Fruit fly (Drosophila melanogaster) whole organism, embryonic: ENCODE measurements around the gene park.
A peak's percentile ranks its signal among the peaks of the same experiment; 100 is the strongest.

Source experiments
- Abd-B ChIP-seq: fragments of 200-800 bp; sonication (Bioruptor generic); optimal IDR thresholded peaks from 2 replicates; lab custom pipeline; 2018; ENCODE audit warnings: missing biosample characterization, mild to moderate bottlenecking, missing genetic modification characterization, moderate library complexity
- Ada2b ChIP-seq: fragments of 200-800 bp; sonication (Bioruptor generic); IDR thresholded peaks from 2 replicates; pipeline ENCODE4 v1.3.6; 2022; ENCODE audit warnings: missing biosample characterization, missing genetic modification characterization
- CG10147 ChIP-seq: fragments of 200-800 bp; sonication (Bioruptor generic); optimal IDR thresholded peaks from 2 replicates; lab custom pipeline; 2019; ENCODE audit warnings: missing biosample characterization, mild to moderate bottlenecking, missing genetic modification characterization, moderate library complexity
- CG10431 ChIP-seq: fragments of 200-800 bp; sonication (Bioruptor generic); optimal IDR thresholded peaks from 3 replicates; lab custom pipeline; 2018; ENCODE audit warnings: missing biosample characterization, mild to moderate bottlenecking, missing genetic modification characterization
- CG11247 ChIP-seq: fragments of 200-800 bp; sonication (Bioruptor generic); IDR thresholded peaks from 2 replicates; pipeline ENCODE4 v1.3.6; 2022; ENCODE audit warnings: missing biosample characterization, missing genetic modification characterization
- CG17359 ChIP-seq: fragments of 200-800 bp; sonication (Bioruptor generic); optimal IDR thresholded peaks from 3 replicates; lab custom pipeline; 2018; ENCODE audit warnings: missing biosample characterization, mild to moderate bottlenecking, missing genetic modification characterization, moderate library complexity
- CG17802 ChIP-seq: fragments of 200-800 bp; sonication (Bioruptor generic); optimal IDR thresholded peaks from 2 replicates; lab custom pipeline; 2018; ENCODE audit warnings: missing biosample characterization, mild to moderate bottlenecking, missing genetic modification characterization, moderate library complexity
- CG1832 ChIP-seq: fragments of 200-800 bp; sonication (Bioruptor generic); optimal IDR thresholded peaks from 2 replicates; lab custom pipeline; 2017; ENCODE audit warnings: missing biosample characterization, mild to moderate bottlenecking, missing genetic modification characterization, inconsistent platforms
- CG31365 ChIP-seq: fragments of 200-800 bp; sonication (Bioruptor generic); optimal IDR thresholded peaks from 2 replicates; lab custom pipeline; 2018; ENCODE audit warnings: missing biosample characterization, mild to moderate bottlenecking, missing genetic modification characterization
- CG34224 ChIP-seq: fragments of 200-800 bp; sonication (Bioruptor generic); IDR thresholded peaks from 3 replicates; pipeline ENCODE4 v1.3.6; 2022; ENCODE audit warnings: missing biosample characterization, missing genetic modification characterization; ENCODE audit not compliant: partially characterized antibody
- CG4854 ChIP-seq: fragments of 200-800 bp; sonication (Bioruptor generic); optimal IDR thresholded peaks from 2 replicates; lab custom pipeline; 2016; ENCODE audit warnings: missing biosample characterization, missing genetic modification characterization, inconsistent platforms
- CG6854 ChIP-seq: fragments of 200-800 bp; sonication (Bioruptor generic); optimal IDR thresholded peaks from 3 replicates; lab custom pipeline; 2017; ENCODE audit warnings: missing biosample characterization, mild to moderate bottlenecking, missing genetic modification characterization
- CG7372 ChIP-seq: fragments of 200-800 bp; sonication (Bioruptor generic); IDR thresholded peaks from 2 replicates; pipeline ENCODE4 v1.3.6; 2022; ENCODE audit warnings: missing biosample characterization, missing genetic modification characterization
- CG7786 ChIP-seq: fragments of 200-800 bp; sonication (Bioruptor generic); optimal IDR thresholded peaks from 2 replicates; lab custom pipeline; 2016; ENCODE audit warnings: missing biosample characterization, missing genetic modification characterization
- CG8478 ChIP-seq: fragments of >200 bp; optimal IDR thresholded peaks from 2 replicates; lab custom pipeline; 2018
- CG9215 ChIP-seq: fragments of 200-800 bp; sonication (Bioruptor generic); IDR thresholded peaks from 2 replicates; pipeline ENCODE4 v1.3.6; 2022; ENCODE audit warnings: missing biosample characterization, missing genetic modification characterization
- CkIIα-i1 ChIP-seq: fragments of 200-800 bp; sonication (Bioruptor generic); IDR thresholded peaks from 2 replicates; pipeline ENCODE4 v1.3.6; 2022; ENCODE audit warnings: missing biosample characterization, missing genetic modification characterization
- Dip2 ChIP-seq: fragments of 200-800 bp; sonication (Bioruptor generic); IDR thresholded peaks from 2 replicates; pipeline ENCODE4 v1.3.6; 2022; ENCODE audit warnings: missing biosample characterization, missing genetic modification characterization
- Fer2 ChIP-seq: fragments of 200-800 bp; sonication (Bioruptor generic); optimal IDR thresholded peaks from 2 replicates; lab custom pipeline; 2018; ENCODE audit warnings: missing biosample characterization, mild to moderate bottlenecking, missing genetic modification characterization, moderate library complexity
- GATAe ChIP-seq: fragments of 200-800 bp; sonication (Bioruptor generic); conservative IDR thresholded peaks from 2 replicates; pipeline ENCODE4 v1.3.6; 2022; ENCODE audit warnings: missing biosample characterization, missing genetic modification characterization
- H2.0 ChIP-seq: fragments of 200-800 bp; sonication (Bioruptor generic); IDR thresholded peaks from 2 replicates; pipeline ENCODE4 v1.3.6; 2022; ENCODE audit warnings: missing biosample characterization, missing genetic modification characterization
- Hr3 ChIP-seq: fragments of 200-800 bp; sonication (Bioruptor generic); optimal IDR thresholded peaks from 3 replicates; lab custom pipeline; 2016; ENCODE audit warnings: missing biosample characterization, missing genetic modification characterization
- Hr78 ChIP-seq, 2 experiments: fragments of 200-800 bp in 1 of 2; fragments of >200 bp in 1 of 2; sonication (Bioruptor generic) in 1 of 2; optimal IDR thresholded peaks; 2 replicates each; lab custom pipeline; 2017 to 2019; ENCODE audit warnings: missing biosample characterization in 2 of 2, missing genetic modification characterization in 2 of 2, mild to moderate bottlenecking in 1 of 2, moderate library complexity in 1 of 2
- Hsf ChIP-seq: fragments of 200-800 bp; sonication (Bioruptor generic); optimal IDR thresholded peaks from 3 replicates; lab custom pipeline; 2016; ENCODE audit warnings: missing biosample characterization, missing genetic modification characterization
- MESR4 ChIP-seq: fragments of 200-800 bp; sonication (Bioruptor generic); optimal IDR thresholded peaks from 2 replicates; lab custom pipeline; 2018; ENCODE audit warnings: missing biosample characterization, mild to moderate bottlenecking, missing genetic modification characterization, moderate library complexity
- Max ChIP-seq: fragments of 200-800 bp; sonication (Bioruptor generic); optimal IDR thresholded peaks from 2 replicates; lab custom pipeline; 2016; ENCODE audit warnings: missing biosample characterization, mild to moderate bottlenecking, missing genetic modification characterization
- Six4 ChIP-seq: fragments of 200-800 bp; sonication (Bioruptor generic); optimal IDR thresholded peaks from 2 replicates; lab custom pipeline; 2016; ENCODE audit warnings: missing biosample characterization, missing genetic modification characterization
- Sox100B ChIP-seq: fragments of 200-800 bp; sonication (Bioruptor generic); optimal IDR thresholded peaks from 3 replicates; lab custom pipeline; 2018; ENCODE audit warnings: missing biosample characterization, mild to moderate bottlenecking, missing genetic modification characterization
- Xbp1 ChIP-seq: fragments of 200-800 bp; sonication (Bioruptor generic); optimal IDR thresholded peaks from 3 replicates; lab custom pipeline; 2016; ENCODE audit warnings: missing biosample characterization, mild to moderate bottlenecking, missing genetic modification characterization
- YL-1 ChIP-seq: fragments of 200-800 bp; sonication (Bioruptor generic); optimal IDR thresholded peaks from 3 replicates; lab custom pipeline; 2017; ENCODE audit warnings: missing biosample characterization, mild to moderate bottlenecking, missing genetic modification characterization
- ara ChIP-seq: fragments of 200-800 bp; sonication (Bioruptor generic); IDR thresholded peaks from 2 replicates; pipeline ENCODE4 v1.3.6; 2022; ENCODE audit warnings: missing biosample characterization, missing genetic modification characterization
- chn ChIP-seq: fragments of 200-800 bp; sonication (Bioruptor generic); optimal IDR thresholded peaks from 2 replicates; lab custom pipeline; 2016; ENCODE audit warnings: missing biosample characterization, missing genetic modification characterization
- crol ChIP-seq: fragments of 200-800 bp; sonication (Bioruptor generic); IDR thresholded peaks from 2 replicates; pipeline ENCODE4 v1.3.6; 2022; ENCODE audit warnings: missing biosample characterization, missing genetic modification characterization
- dati ChIP-seq: fragments of 200-800 bp; sonication (Bioruptor generic); IDR thresholded peaks from 2 replicates; pipeline ENCODE4 v1.3.6; 2022; ENCODE audit warnings: missing biosample characterization, missing genetic modification characterization
- en ChIP-seq: fragments of 200-800 bp; sonication (Bioruptor generic); optimal IDR thresholded peaks from 2 replicates; lab custom pipeline; 2016; ENCODE audit warnings: missing biosample characterization, missing genetic modification characterization
- exex ChIP-seq: fragments of 200-800 bp; sonication (Bioruptor generic); optimal IDR thresholded peaks from 4 replicates; lab custom pipeline; 2018; ENCODE audit warnings: missing biosample characterization, mild to moderate bottlenecking, missing genetic modification characterization, moderate library complexity
- fd3F ChIP-seq: fragments of 200-800 bp; sonication (Bioruptor generic); optimal IDR thresholded peaks from 2 replicates; lab custom pipeline; 2018; ENCODE audit warnings: missing biosample characterization, mild to moderate bottlenecking, missing genetic modification characterization, moderate library complexity
- ftz-f1 ChIP-seq: fragments of 200-800 bp; sonication (Bioruptor generic); optimal IDR thresholded peaks from 2 replicates; lab custom pipeline; 2016; ENCODE audit warnings: missing biosample characterization, missing genetic modification characterization
- klu ChIP-seq: fragments of 200-800 bp; sonication (Bioruptor generic); IDR thresholded peaks from 2 replicates; pipeline ENCODE4 v1.3.6; 2022; ENCODE audit warnings: missing biosample characterization, missing genetic modification characterization
- onecut ChIP-seq: fragments of 200-800 bp; sonication (Bioruptor generic); IDR thresholded peaks from 2 replicates; pipeline ENCODE4 v1.3.6; 2022; ENCODE audit warnings: missing biosample characterization, missing genetic modification characterization
- p53 ChIP-seq: fragments of 200-800 bp; sonication (Bioruptor generic); optimal IDR thresholded peaks from 2 replicates; lab custom pipeline; 2016; ENCODE audit warnings: missing biosample characterization, missing genetic modification characterization
- phol ChIP-seq: fragments of 200-800 bp; sonication (Bioruptor generic); optimal IDR thresholded peaks from 3 replicates; lab custom pipeline; 2018; ENCODE audit warnings: missing biosample characterization, mild to moderate bottlenecking, missing genetic modification characterization, moderate library complexity
- schlank ChIP-seq: fragments of 200-800 bp; sonication (Bioruptor generic); optimal IDR thresholded peaks from 2 replicates; lab custom pipeline; 2018; ENCODE audit warnings: missing biosample characterization, mild to moderate bottlenecking, missing genetic modification characterization
- scrt ChIP-seq: fragments of 200-800 bp; sonication (Bioruptor generic); optimal IDR thresholded peaks from 2 replicates; lab custom pipeline; 2018; ENCODE audit warnings: missing biosample characterization, mild to moderate bottlenecking, missing genetic modification characterization, moderate library complexity
- sisA ChIP-seq: fragments of 200-800 bp; sonication (Bioruptor generic); IDR thresholded peaks from 2 replicates; pipeline ENCODE4 v1.3.6; 2022; ENCODE audit warnings: missing biosample characterization, missing genetic modification characterization
- so ChIP-seq: fragments of 200-800 bp; sonication (Bioruptor generic); IDR thresholded peaks from 3 replicates; pipeline ENCODE4 v1.3.6; 2022; ENCODE audit warnings: missing biosample characterization, missing genetic modification characterization
- tap ChIP-seq: fragments of 200-800 bp; optimal IDR thresholded peaks from 3 replicates; lab custom pipeline; 2019; ENCODE audit warnings: missing biosample characterization, mild to moderate bottlenecking, missing genetic modification characterization, moderate library complexity
- tgo ChIP-seq: fragments of 200-800 bp; sonication (Bioruptor generic); IDR thresholded peaks from 3 replicates; pipeline ENCODE4 v1.3.6; 2022; ENCODE audit warnings: missing biosample characterization, missing genetic modification characterization
- toy ChIP-seq: fragments of 200-800 bp; sonication (Bioruptor generic); IDR thresholded peaks from 2 replicates; pipeline ENCODE4 v1.3.6; 2022; ENCODE audit warnings: missing biosample characterization, missing genetic modification characterization
- ttk ChIP-seq: fragments of 200-800 bp; sonication (Bioruptor generic); IDR thresholded peaks from 2 replicates; pipeline ENCODE4 v2.1.2; 2022; ENCODE audit warnings: missing biosample characterization, missing genetic modification characterization
- vnd ChIP-seq: fragments of 200-800 bp; sonication (Bioruptor generic); IDR thresholded peaks from 3 replicates; pipeline ENCODE4 v1.3.6; 2022; ENCODE audit warnings: missing biosample characterization, missing genetic modification characterization; ENCODE audit not compliant: partially characterized antibody

The park gene

DNA sequence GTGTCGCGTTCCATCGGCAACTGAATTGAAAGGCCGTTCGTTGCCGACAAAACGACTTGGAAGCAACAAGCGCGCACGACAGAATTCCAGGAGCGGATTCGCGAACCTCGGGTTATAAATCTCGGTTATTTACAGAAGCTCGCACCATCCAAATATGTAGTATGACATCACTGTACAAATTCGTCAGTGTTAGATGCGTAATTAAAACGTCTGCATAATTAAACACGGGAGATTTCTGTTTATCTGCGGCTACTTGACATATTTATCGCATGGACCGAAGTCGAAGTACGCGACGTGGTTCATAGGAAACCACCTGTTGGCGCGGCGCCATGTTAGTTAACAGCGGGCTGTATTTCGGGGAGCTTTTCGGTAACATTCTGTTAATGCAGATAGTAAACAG, 24.7 kb downstream of the park start, which contains the start of gene Ac78C (continued):
- peak; percentile 80 for TF ChIP-seq CG4854 (GFP tag; lab: Kevin White, UChicago)
- peak; percentile 77 for TF ChIP-seq Hsf (GFP tag; lab: Kevin White, UChicago)
- TF ChIP-seq klu (GFP tag; lab: Robert Waterston, UW): peak; percentile 66
- TF ChIP-seq sisA (GFP tag; lab: Robert Waterston, UW): peak; percentile 85
- peak; percentile 48 for TF ChIP-seq CG17802 (tag; lab: Kevin White, UChicago)
- peak; percentile 90 for TF ChIP-seq Ada2b (GFP tag; lab: Robert Waterston, UW)
- TF ChIP-seq vnd (GFP tag; lab: Robert Waterston, UW): peak; percentile 31; the same call in 1 of the 3 replicates
- peak; percentile 91 for TF ChIP-seq Xbp1
- TF ChIP-seq H2.0 (GFP tag; lab: Robert Waterston, UW): peak; percentile 77
- TF ChIP-seq CG7372 (GFP tag; lab: Robert Waterston, UW): peak; percentile 83
- TF ChIP-seq Sox100B (GFP tag; lab: Kevin White, UChicago): peak; percentile 62
- TF ChIP-seq CG34224 (GFP tag; lab: Robert Waterston, UW): peak; percentile 24; the same call in 1 of the 3 replicates
- TF ChIP-seq Abd-B (GFP tag; lab: Kevin White, UChicago): peak; percentile 79
- peak; percentile 14 for TF ChIP-seq MESR4
- TF ChIP-seq tap (tag; lab: Kevin White, UChicago): peak; percentile 76
- TF ChIP-seq schlank (tag; lab: Kevin White, UChicago): peak; percentile 92
- no peak for TF ChIP-seq crol (GFP tag; lab: Robert Waterston, UW)
- TF ChIP-seq CG7786: peak; percentile 89
- TF ChIP-seq tgo: peak; percentile 84
- TF ChIP-seq so (GFP tag; lab: Robert Waterston, UW): peak; percentile 82; the same call in 2 of the 3 replicates
- TF ChIP-seq CG10431: no peak
- TF ChIP-seq YL-1 (GFP tag; lab: Kevin White, UChicago): no peak
- TF ChIP-seq ftz-f1 (GFP tag; lab: Kevin White, UChicago): peak; percentile 36
- no peak for TF ChIP-seq dati (GFP tag; lab: Robert Waterston, UW)
- peak; percentile 90 for TF ChIP-seq CG10147 (GFP tag; lab: Kevin White, UChicago)
- TF ChIP-seq Hr78 (GFP tag; optimal IDR thresholded peaks at IDR 0.05; lab: Kevin White, UChicago): no peak
- peak; percentile 85 for TF ChIP-seq CG31365 (tag; lab: Kevin White, UChicago)
- TF ChIP-seq ttk: peak; percentile 75
- peak; percentile 88 for TF ChIP-seq fd3F (GFP tag; lab: Kevin White, UChicago)
- peak; percentile 69 for TF ChIP-seq chn (GFP tag; lab: Kevin White, UChicago)
- peak; percentile 86 for TF ChIP-seq CG11247 (GFP tag; lab: Robert Waterston, UW)
- peak; percentile 72 for TF ChIP-seq exex (tag; lab: Kevin White, UChicago)
- TF ChIP-seq onecut (GFP tag; lab: Robert Waterston, UW): peak; percentile 71
- peak; percentile 40; the same call in 1 of the 2 replicates for TF ChIP-seq GATAe (GFP tag; lab: Robert Waterston, UW)
- peak; percentile 61 for TF ChIP-seq Six4
- peak; percentile 35; the same call in 1 of the 2 replicates for TF ChIP-seq CkIIα-i1
- peak; percentile 100 for TF ChIP-seq scrt (GFP tag; lab: Kevin White, UChicago)
- TF ChIP-seq en (GFP tag; lab: Kevin White, UChicago): peak; percentile 60
- peak; percentile 85 for TF ChIP-seq toy (GFP tag; lab: Robert Waterston, UW)
- TF ChIP-seq CG6854 (GFP tag; lab: Kevin White, UChicago): peak; percentile 77
- TF ChIP-seq CG17359: peak; percentile 88
- TF ChIP-seq CG8478 (lab: Kevin White, UChicago): no peak
- TF ChIP-seq Hr3 (GFP tag; lab: Kevin White, UChicago): peak; percentile 59
- no peak for TF ChIP-seq Dip2 (GFP tag; lab: Robert Waterston, UW)
- TF ChIP-seq Fer2 (tag; lab: Kevin White, UChicago): peak; percentile 88
- TF ChIP-seq phol: peak; percentile 66
- TF ChIP-seq p53 (GFP tag; lab: Kevin White, UChicago): peak; percentile 90
- peak; percentile 65 for TF ChIP-seq Max (GFP tag; lab: Kevin White, UChicago)
- peak; percentile 83 for TF ChIP-seq CG9215 (GFP tag; lab: Robert Waterston, UW)
- TF ChIP-seq ara (GFP tag; lab: Robert Waterston, UW): peak; percentile 79
- no peak for TF ChIP-seq CG1832 (GFP tag; lab: Kevin White, UChicago)
